Worm (Caenorhabditis elegans) whole organism, mixed stage, embryonic: ENCODE results near the gene srb-3.

Experiments used
- ces-1 ChIP-seq: fragments of 150-350 bp; optimal IDR thresholded peaks from 2 replicates; lab custom pipeline; 2014; ENCODE audit warnings: missing biosample characterization, missing genetic modification reagents, missing genetic modification characterization
- lsy-2 ChIP-seq: fragments of 150-350 bp; optimal IDR thresholded peaks from 2 replicates; lab custom pipeline; 2014; ENCODE audit warnings: missing biosample characterization, missing genetic modification characterization
- nhr-237 ChIP-seq: fragments of 150-350 bp; optimal IDR thresholded peaks from 2 replicates; lab custom pipeline; 2014; ENCODE audit warnings: missing biosample characterization, missing genetic modification characterization
- nhr-28 ChIP-seq: fragments of 150-350 bp; optimal IDR thresholded peaks from 2 replicates; lab custom pipeline; 2014; ENCODE audit warnings: missing biosample characterization, missing genetic modification characterization
- tbx-8 ChIP-seq: fragments of 200-800 bp; sonication (Bioruptor generic); optimal IDR thresholded peaks from 2 replicates; lab custom pipeline; 2018; ENCODE audit warnings: mild to moderate bottlenecking, missing genetic modification characterization, moderate library complexity, missing compliant biosample characterization

DNA sequence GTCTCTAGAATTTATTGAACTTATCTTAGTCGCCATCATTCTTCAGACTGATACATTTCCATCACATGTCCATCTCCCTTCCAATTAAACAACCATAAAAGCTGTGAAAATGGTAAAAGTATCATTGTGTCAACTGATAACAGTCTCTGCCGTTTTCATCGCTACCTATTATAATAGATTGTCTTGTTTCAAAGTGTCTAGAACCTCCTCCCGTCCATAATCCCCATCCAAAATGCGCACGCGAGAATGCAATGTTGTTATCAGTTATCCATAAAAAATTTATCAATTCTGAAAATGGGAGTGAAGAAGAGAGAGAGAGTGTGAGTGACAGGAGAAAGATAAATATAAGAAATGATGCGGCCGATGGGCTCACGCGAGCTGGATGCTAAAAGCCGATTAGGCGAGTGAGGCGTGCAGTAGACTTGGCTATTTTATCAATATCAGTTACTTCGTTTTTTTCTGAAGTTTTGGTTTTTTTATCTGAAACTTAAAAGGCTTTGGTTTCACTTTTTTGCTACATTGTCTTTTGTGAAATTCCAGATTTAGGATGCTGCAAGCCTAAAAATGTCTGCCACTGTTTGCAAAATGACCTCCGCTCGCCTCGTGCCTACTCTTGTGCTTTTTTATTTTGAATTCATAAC, 35.4 kb upstream of the srb-3 start:
- no peak for TF ChIP-seq nhr-28 (tag; lab: Kevin White, UChicago)
- no peak for TF ChIP-seq ces-1 (GFP tag; lab: Kevin White, UChicago)
- no peak for TF ChIP-seq tbx-8
- TF ChIP-seq lsy-2 (tag; lab: Kevin White, UChicago) = no peak
- TF ChIP-seq nhr-237 (tag; lab: Kevin White, UChicago) = no peak
